Fruit fly (Drosophila melanogaster): ENCODE results near the gene Pvf1.

dm6 chrX:18830396-18830795 is 2.1 kb upstream of the Pvf1 start, which contains the start of gene CG7101:
- TF ChIP-seq Myc (optimal IDR thresholded peaks at IDR 0.05) (no peak), h (optimal IDR thresholded peaks at IDR 0.05) (no peak), insv (optimal IDR thresholded peaks at IDR 0.05) (no peak), Sin3A (optimal IDR thresholded peaks at IDR 0.05) (no peak), psq (optimal IDR thresholded peaks at IDR 0.05) (no peak), ttk (optimal IDR thresholded peaks at IDR 0.05) (no peak)
